Fruit fly (Drosophila melanogaster): ENCODE measurements around the gene CG6813.

Gene CG6813

dm6 chr3R:11657786-11658193, 31.4 kb upstream of the CG6813 start (continued):
- TF ChIP-seq CG12769 (tag; optimal IDR thresholded peaks at IDR 0.05) (peak; percentile 74), slbo (GFP tag; IDR thresholded peaks at IDR 0.05) (peak; percentile 73), CG18476 (GFP tag; optimal IDR thresholded peaks at IDR 0.05) (no peak), insv (GFP tag; optimal IDR thresholded peaks at IDR 0.05) (no peak), CG16815 (GFP tag; optimal IDR thresholded peaks at IDR 0.05) (no peak), CG12299 (tag; optimal IDR thresholded peaks at IDR 0.05) (no peak), en (GFP tag; optimal IDR thresholded peaks at IDR 0.05) (no peak), CG9817 (tag; optimal IDR thresholded peaks at IDR 0.05) (peak; percentile 10), CG13894 (tag; optimal IDR thresholded peaks at IDR 0.05) (peak; percentile 68), Hsf (GFP tag; optimal IDR thresholded peaks at IDR 0.05) (peak; percentile 20), CG10654 (GFP tag; optimal IDR thresholded peaks at IDR 0.05) (no peak), CG2712 (tag; optimal IDR thresholded peaks at IDR 0.05) (peak; percentile 73), fru (optimal IDR thresholded peaks at IDR 0.05) (no peak), CG3838 (GFP tag; optimal IDR thresholded peaks at IDR 0.05) (no peak), gem (tag; optimal IDR thresholded peaks at IDR 0.05) (peak; percentile 55), CG17328 (GFP tag; IDR thresholded peaks at IDR 0.05) (peak; percentile 55), CG16779 (GFP tag; IDR thresholded peaks at IDR 0.05) (no peak), nom (GFP tag; optimal IDR thresholded peaks at IDR 0.05) (peak; percentile 84), vfl (GFP tag; optimal IDR thresholded peaks at IDR 0.05) (peak; percentile 38), ap (GFP tag; IDR thresholded peaks at IDR 0.05) (no peak), Drgx (GFP tag; IDR thresholded peaks at IDR 0.05) (peak; percentile 73), CG14014 (GFP tag; IDR thresholded peaks at IDR 0.05) (no peak), CG7928 (GFP tag; optimal IDR thresholded peaks at IDR 0.05) (no peak), Usf (GFP tag; optimal IDR thresholded peaks at IDR 0.05) (no peak), Scr (GFP tag; IDR thresholded peaks at IDR 0.05; ENCODE audit: partially characterized antibody) (no peak), zfh2 (GFP tag; optimal IDR thresholded peaks at IDR 0.05) (peak; percentile 52), Hey (tag; optimal IDR thresholded peaks at IDR 0.05) (no peak), CG18619 (GFP tag; optimal IDR thresholded peaks at IDR 0.05) (no peak), CG8924 (tag; optimal IDR thresholded peaks at IDR 0.05) (peak; percentile 13), lilli (GFP tag; optimal IDR thresholded peaks at IDR 0.05) (peak; percentile 61), HLHmδ (GFP tag; optimal IDR thresholded peaks at IDR 0.05) (no peak), jumu (GFP tag; optimal IDR thresholded peaks at IDR 0.05) (peak; percentile 51), CG14667 (GFP tag; IDR thresholded peaks at IDR 0.05) (no peak), scrt (GFP tag; optimal IDR thresholded peaks at IDR 0.05) (peak; percentile 1), Vsx1 (GFP tag; optimal IDR thresholded peaks at IDR 0.05) (no peak), pfk (GFP tag; optimal IDR thresholded peaks at IDR 0.05) (no peak), repo (GFP tag; optimal IDR thresholded peaks at IDR 0.05) (no peak), CG3065 (GFP tag; optimal IDR thresholded peaks at IDR 0.05) (no peak), CG31388 (GFP tag; optimal IDR thresholded peaks at IDR 0.05) (no peak), CG33557 (GFP tag; optimal IDR thresholded peaks at IDR 0.05) (no peak), mirr (GFP tag; optimal IDR thresholded peaks at IDR 0.05) (no peak), CG9797 (GFP tag; optimal IDR thresholded peaks at IDR 0.05) (no peak), org-1 (GFP tag; optimal IDR thresholded peaks at IDR 0.05) (no peak), Dp (GFP tag; optimal IDR thresholded peaks at IDR 0.05) (no peak), Doc3 (GFP tag; IDR thresholded peaks at IDR 0.05; ENCODE audit: partially characterized antibody) (no peak), CG6765 (GFP tag; optimal IDR thresholded peaks at IDR 0.05) (no peak), CG4424 (GFP tag; optimal IDR thresholded peaks at IDR 0.05) (peak; percentile 24), klu (GFP tag; IDR thresholded peaks at IDR 0.05) (no peak), grau (tag; optimal IDR thresholded peaks at IDR 0.05) (peak; percentile 47), Max (GFP tag; optimal IDR thresholded peaks at IDR 0.05) (no peak), YL-1 (GFP tag; optimal IDR thresholded peaks at IDR 0.05) (no peak), CG3847 (GFP tag; IDR thresholded peaks at IDR 0.05) (no peak)

Measured in whole organism, embryonic.